Fruit fly (Drosophila melanogaster) whole organism, pupa: ENCODE measurements around the gene CG2983.
A peak's percentile ranks its signal among the peaks of the same experiment; 100 is the strongest.

Experiments
- CG17806 ChIP-seq: fragments of 200-800 bp; sonication (Bioruptor generic); optimal IDR thresholded peaks from 2 replicates; lab custom pipeline; 2018; ENCODE audit warnings: missing biosample characterization, mild to moderate bottlenecking, missing genetic modification characterization, moderate library complexity
- CG32121 ChIP-seq: fragments of 200-800 bp; sonication (Bioruptor generic); IDR thresholded peaks from 2 replicates; pipeline ENCODE4 v1.3.6; 2022; ENCODE audit warnings: missing biosample characterization, missing genetic modification characterization
- CG34367 ChIP-seq: fragments of 200-800 bp; sonication (Bioruptor generic); optimal IDR thresholded peaks from 2 replicates; lab custom pipeline; 2018; ENCODE audit warnings: missing biosample characterization, mild to moderate bottlenecking, missing genetic modification characterization
- CG4496 ChIP-seq: fragments of 200-800 bp; sonication (Bioruptor generic); IDR thresholded peaks from 3 replicates; pipeline ENCODE4 v1.3.6; 2022; ENCODE audit warnings: missing biosample characterization, missing genetic modification characterization
- CG8301 ChIP-seq: fragments of 200-800 bp; sonication (Bioruptor generic); optimal IDR thresholded peaks from 2 replicates; lab custom pipeline; 2018; ENCODE audit warnings: missing biosample characterization, mild to moderate bottlenecking, missing genetic modification characterization
- D1 ChIP-seq: fragments of 200-800 bp; sonication (Bioruptor generic); optimal IDR thresholded peaks from 2 replicates; lab custom pipeline; 2018; ENCODE audit warnings: missing biosample characterization, mild to moderate bottlenecking, missing genetic modification characterization, moderate library complexity
- Ets98B ChIP-seq: fragments of 200-800 bp; sonication (Bioruptor generic); IDR thresholded peaks from 2 replicates; pipeline ENCODE4 v1.3.6; 2022; ENCODE audit warnings: missing biosample characterization, missing genetic modification characterization
- fd96Ca ChIP-seq: fragments of 200-800 bp; sonication (Bioruptor generic); IDR thresholded peaks from 3 replicates; pipeline ENCODE4 v1.3.6; 2022; ENCODE audit warnings: missing biosample characterization, missing genetic modification characterization
- gl ChIP-seq: fragments of 200-800 bp; sonication (Bioruptor generic); optimal IDR thresholded peaks from 2 replicates; lab custom pipeline; 2018; ENCODE audit warnings: missing biosample characterization, mild to moderate bottlenecking, missing genetic modification characterization
- rn ChIP-seq: fragments of 200-800 bp; sonication (Bioruptor generic); IDR thresholded peaks from 2 replicates; pipeline ENCODE4 v1.3.6; 2022; ENCODE audit warnings: missing biosample characterization, missing genetic modification characterization

- TF ChIP-seq gl (tag; lab: Kevin White, UChicago) (no peak), CG17806 (peak; percentile 48), Ets98B (GFP tag; lab: Robert Waterston, UW) (peak; percentile 84), CG4496 (GFP tag; lab: Robert Waterston, UW) (peak; percentile 83), CG34367 (tag; lab: Kevin White, UChicago) (peak; percentile 32), D1 (tag; lab: Kevin White, UChicago) (no peak), rn (peak; percentile 41; the same call in 1 of the 2 replicates), fd96Ca (GFP tag; lab: Robert Waterston, UW) (peak; percentile 84), CG32121 (GFP tag; lab: Robert Waterston, UW) (peak; percentile 81), CG8301 (tag; lab: Kevin White, UChicago) (peak; percentile 80)
Observed at dm6 chr2L:2857862-2858734, 10.7 kb downstream of the CG2983 start.
